ENCODE assay signal across 2 fruit fly cellular contexts in genomic region chrX:7593051-7593450, dm6.
A peak's percentile ranks its signal among the peaks of the same experiment; 100 is the strongest.
TF ChIP-seq lines count a peak whose summit lies in the region.

No protein-coding gene starts in this region.

- peak; percentile 81 for TF ChIP-seq CTCF in S2 (optimal IDR thresholded peaks at IDR 0.05; lab: Kevin White, UChicago)
- peak; percentile 84 for TF ChIP-seq CTCF in whole organism, embryonic (GFP tag; optimal IDR thresholded peaks at IDR 0.05; lab: Kevin White, UChicago)

TF ChIP-seq in whole organism, embryonic, 481 proteins besides CTCF, POLR2A, EP300 and RAD21:
- TF ChIP-seq amos (GFP tag; IDR thresholded peaks at IDR 0.05; lab: Robert Waterston, UW; ENCODE audit: partially characterized antibody) (no peak), NC2α (GFP tag; optimal IDR thresholded peaks at IDR 0.05; lab: Kevin White, UChicago) (no peak), Sry-δ (GFP tag; optimal IDR thresholded peaks at IDR 0.05; lab: Kevin White, UChicago) (no peak), dan (GFP tag; IDR thresholded peaks at IDR 0.05; lab: Robert Waterston, UW) (no peak), CG31365 (tag; optimal IDR thresholded peaks at IDR 0.05; lab: Kevin White, UChicago) (no peak), CG12391 (tag; optimal IDR thresholded peaks at IDR 0.05; lab: Kevin White, UChicago) (no peak), CG12659 (GFP tag; optimal IDR thresholded peaks at IDR 0.05; lab: Kevin White, UChicago) (no peak), Blimp-1 (GFP tag; optimal IDR thresholded peaks at IDR 0.05; lab: Kevin White, UChicago) (no peak), CG17802 (tag; optimal IDR thresholded peaks at IDR 0.05; lab: Kevin White, UChicago) (no peak), CG12299 (tag; optimal IDR thresholded peaks at IDR 0.05; lab: Kevin White, UChicago) (no peak), CG15479 (GFP tag; optimal IDR thresholded peaks at IDR 0.05; lab: Kevin White, UChicago) (no peak), CG11085 (GFP tag; IDR thresholded peaks at IDR 0.05; lab: Robert Waterston, UW) (no peak), B-H1 (GFP tag; IDR thresholded peaks at IDR 0.05; lab: Robert Waterston, UW) (no peak), CG15601 (tag; optimal IDR thresholded peaks at IDR 0.05; lab: Kevin White, UChicago) (no peak), Myb (GFP tag; optimal IDR thresholded peaks at IDR 0.05; lab: Kevin White, UChicago) (no peak), CG10147 (GFP tag; optimal IDR thresholded peaks at IDR 0.05; lab: Kevin White, UChicago) (no peak), CG17359 (tag; optimal IDR thresholded peaks at IDR 0.05; lab: Kevin White, UChicago) (no peak)
TF ChIP-seq in whole organism, embryonic: peak in this region for 0.
